Worm (Caenorhabditis elegans) whole organism, young adult: ENCODE measurements around the gene F41E6.8.

Source experiments
- K12H6.12 ChIP-seq: fragments of 200-800 bp; sonication (Bioruptor generic); optimal IDR thresholded peaks from 2 replicates; lab custom pipeline; 2018; ENCODE audit warnings: mild to moderate bottlenecking, missing genetic modification characterization, missing compliant biosample characterization
- pbrm-1 ChIP-seq: fragments of 200-800 bp; sonication (Bioruptor generic); IDR thresholded peaks from 2 replicates; pipeline ENCODE4 v1.3.6; 2022; ENCODE audit warnings: missing genetic modification reagents, missing genetic modification characterization, missing compliant biosample characterization
- ztf-28 ChIP-seq: fragments of 200-800 bp; sonication (Bioruptor generic); IDR thresholded peaks from 2 replicates; pipeline ENCODE4 v1.3.6; 2022; ENCODE audit warnings: missing genetic modification reagents, missing genetic modification characterization, missing compliant biosample characterization

- TF ChIP-seq K12H6.12 (tag; lab: Kevin White, UChicago) (no peak), ztf-28 (GFP tag; lab: Robert Waterston, UW) (no peak), pbrm-1 (GFP tag; lab: Robert Waterston, UW) (no peak)
These were observed 1.3 kb upstream of the F41E6.8 start, which contains the start of gene F41E6.15 for ce11 chrV:8602638-8603037.
